Fruit fly (Drosophila melanogaster) whole organism, prepupa: Measurements from ENCODE around the gene CG34338.

Experiments used
- CG11294 ChIP-seq: fragments of 200-800 bp; sonication (Bioruptor generic); IDR thresholded peaks from 2 replicates; pipeline ENCODE4 v1.3.6; 2022; ENCODE audit warnings: missing biosample characterization, missing genetic modification characterization
- CG16779 ChIP-seq: fragments of 200-800 bp; sonication (Bioruptor generic); optimal IDR thresholded peaks from 3 replicates; lab custom pipeline; 2017; ENCODE audit warnings: missing biosample characterization, mild to moderate bottlenecking, missing genetic modification characterization
- CG3919 ChIP-seq: fragments of 200-800 bp; sonication (Bioruptor generic); optimal IDR thresholded peaks from 3 replicates; lab custom pipeline; 2016; ENCODE audit warnings: missing biosample characterization, missing genetic modification characterization
- Gug ChIP-seq: fragments of 200-800 bp; sonication (Bioruptor generic); IDR thresholded peaks from 2 replicates; pipeline ENCODE4 v1.3.6; 2022; ENCODE audit warnings: missing biosample characterization, missing genetic modification characterization
- Hr39 ChIP-seq: fragments of 200-800 bp; sonication (Bioruptor generic); optimal IDR thresholded peaks from 2 replicates; lab custom pipeline; 2016; ENCODE audit warnings: missing biosample characterization, missing genetic modification characterization
- OdsH ChIP-seq: fragments of 200-800 bp; sonication (Bioruptor generic); optimal IDR thresholded peaks from 3 replicates; lab custom pipeline; 2016; ENCODE audit warnings: missing biosample characterization, missing genetic modification characterization
- Sox102F ChIP-seq: fragments of 200-800 bp; sonication (Bioruptor generic); optimal IDR thresholded peaks from 2 replicates; lab custom pipeline; 2016; ENCODE audit warnings: missing biosample characterization, mild to moderate bottlenecking, missing genetic modification characterization
- Sox15 ChIP-seq: fragments of 200-800 bp; sonication (Bioruptor generic); optimal IDR thresholded peaks from 3 replicates; lab custom pipeline; 2016; ENCODE audit warnings: missing biosample characterization, missing genetic modification characterization
- dac ChIP-seq: fragments of 200-800 bp; sonication (Bioruptor generic); optimal IDR thresholded peaks from 2 replicates; lab custom pipeline; 2017; ENCODE audit warnings: missing biosample characterization, mild to moderate bottlenecking, missing genetic modification characterization
- svp ChIP-seq: fragments of 200-800 bp; sonication (Bioruptor generic); peaks from one replicate; lab custom pipeline; 2016; ENCODE audit warnings: missing biosample characterization, missing genetic modification characterization
- vri ChIP-seq: fragments of 200-800 bp; sonication (Bioruptor generic); optimal IDR thresholded peaks from 3 replicates; lab custom pipeline; 2016; ENCODE audit warnings: missing biosample characterization, mild to moderate bottlenecking, missing genetic modification characterization

DNA sequence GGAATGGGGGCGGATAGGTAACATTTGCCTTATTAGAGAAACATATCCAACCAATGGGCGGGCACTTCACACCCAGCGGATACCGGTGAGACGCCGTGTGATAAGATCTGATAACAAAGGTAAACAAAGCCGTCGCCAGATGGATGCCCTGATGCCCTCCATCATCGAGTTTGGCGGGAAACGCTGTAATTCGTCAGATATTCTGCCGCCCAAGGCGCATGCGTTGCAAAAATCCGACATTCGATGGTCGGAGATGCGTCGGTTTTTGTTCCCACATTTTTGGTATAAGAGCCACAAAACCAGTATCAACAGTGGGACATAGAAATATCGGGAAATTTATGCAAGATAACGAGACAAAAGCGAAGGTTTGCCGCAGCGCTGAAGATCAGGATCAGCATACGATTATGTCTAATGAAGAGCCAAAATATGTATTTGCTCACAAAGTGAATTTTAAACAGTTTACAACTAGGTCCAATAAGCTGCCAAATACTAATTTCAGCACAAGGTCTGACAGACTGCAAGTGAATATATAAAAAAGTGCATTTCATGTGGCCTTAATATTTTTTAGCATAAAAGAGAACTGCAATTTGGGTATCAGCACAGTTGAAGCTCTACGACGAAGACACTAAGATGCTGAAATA, at the start of gene CG34338:
- no peak for TF ChIP-seq Hr39 (GFP tag; lab: Kevin White, UChicago)
- TF ChIP-seq vri (GFP tag; lab: Kevin White, UChicago): no peak
- no peak for TF ChIP-seq CG3919 (GFP tag; lab: Kevin White, UChicago)
- no peak for TF ChIP-seq CG16779
- no peak for TF ChIP-seq dac (GFP tag; lab: Kevin White, UChicago)
- TF ChIP-seq Gug (GFP tag; lab: Robert Waterston, UW): no peak
- no peak for TF ChIP-seq svp
- TF ChIP-seq Sox102F (GFP tag; lab: Kevin White, UChicago): no peak
- no peak for TF ChIP-seq OdsH (GFP tag; lab: Kevin White, UChicago)
- no peak for TF ChIP-seq CG11294 (GFP tag; lab: Robert Waterston, UW)
- no peak for TF ChIP-seq Sox15
